Fruit fly (Drosophila melanogaster) whole organism, embryonic: ENCODE results near the gene Tmx3.

Experiments used
- CG9215 ChIP-seq: fragments of 200-800 bp; sonication (Bioruptor generic); IDR thresholded peaks from 2 replicates; pipeline ENCODE4 v1.3.6; 2022; ENCODE audit warnings: missing biosample characterization, missing genetic modification characterization
- ken ChIP-seq: fragments of 200-800 bp; sonication (Bioruptor generic); IDR thresholded peaks from 3 replicates; pipeline ENCODE4 v1.3.6; 2022; ENCODE audit warnings: missing biosample characterization, missing genetic modification characterization
- sens-2 ChIP-seq: fragments of 200-800 bp; sonication (Bioruptor generic); IDR thresholded peaks from 2 replicates; pipeline ENCODE4 v1.3.6; 2022; ENCODE audit warnings: missing biosample characterization, missing genetic modification characterization

- TF ChIP-seq sens-2 (GFP tag; lab: Robert Waterston, UW) = no peak
- TF ChIP-seq ken (GFP tag; lab: Robert Waterston, UW) = no peak
- TF ChIP-seq CG9215 (GFP tag; lab: Robert Waterston, UW) = no peak
Observed at dm6 chr3L:16269092-16269491, 40.2 kb downstream of the Tmx3 start, which contains the start of gene CG13068.
